Fruit fly (Drosophila melanogaster) whole organism, embryonic: ENCODE data around the gene CG7695.

Experiments used
- ATbp ChIP-seq: fragments of 200-800 bp; sonication (Bioruptor generic); optimal IDR thresholded peaks from 2 replicates; lab custom pipeline; 2017; ENCODE audit warnings: missing biosample characterization, mild to moderate bottlenecking, missing genetic modification characterization, missing genetic modification reagents
- Abd-B ChIP-seq: fragments of 200-800 bp; sonication (Bioruptor generic); optimal IDR thresholded peaks from 2 replicates; lab custom pipeline; 2018; ENCODE audit warnings: missing biosample characterization, mild to moderate bottlenecking, missing genetic modification characterization, moderate library complexity
- Awh ChIP-seq: fragments of 200-800 bp; sonication (Bioruptor generic); IDR thresholded peaks from 2 replicates; pipeline ENCODE4, ENCODE4 v1.3.6; 2022; ENCODE audit warnings: missing biosample characterization, missing genetic modification characterization
- CG12155 ChIP-seq: fragments of 200-800 bp; sonication (Bioruptor generic); optimal IDR thresholded peaks from 3 replicates; lab custom pipeline; 2016; ENCODE audit warnings: missing biosample characterization, missing genetic modification characterization
- CG14965 ChIP-seq: fragments of 200-800 bp; sonication (Bioruptor generic); optimal IDR thresholded peaks from 2 replicates; lab custom pipeline; 2016; ENCODE audit warnings: missing biosample characterization, missing genetic modification characterization, borderline replicate concordance
- CG15073 ChIP-seq: fragments of 200-800 bp; sonication (Bioruptor generic); optimal IDR thresholded peaks from 2 replicates; lab custom pipeline; 2016; ENCODE audit warnings: missing biosample characterization, missing genetic modification characterization
- CG1647 ChIP-seq: fragments of 200-800 bp; sonication (Bioruptor generic); optimal IDR thresholded peaks from 3 replicates; lab custom pipeline; 2016; ENCODE audit warnings: missing biosample characterization, missing genetic modification characterization
- CG17361 ChIP-seq: fragments of 200-800 bp; sonication (Bioruptor generic); IDR thresholded peaks from 3 replicates; pipeline ENCODE4 v1.3.6; 2022; ENCODE audit warnings: missing biosample characterization, missing genetic modification characterization
- CG17385 ChIP-seq: fragments of 200-800 bp; sonication (Bioruptor generic); optimal IDR thresholded peaks from 3 replicates; lab custom pipeline; 2018; ENCODE audit warnings: missing biosample characterization, mild to moderate bottlenecking, missing genetic modification characterization
- CG2712 ChIP-seq: fragments of 200-800 bp; optimal IDR thresholded peaks from 3 replicates; lab custom pipeline; 2019; ENCODE audit warnings: missing biosample characterization, mild to moderate bottlenecking, missing genetic modification characterization, moderate library complexity
- CG30403 ChIP-seq: fragments of 200-800 bp; sonication (Bioruptor generic); optimal IDR thresholded peaks from 3 replicates; lab custom pipeline; 2016; ENCODE audit warnings: missing biosample characterization, missing genetic modification characterization
- CG30431 ChIP-seq: fragments of 200-800 bp; sonication (Bioruptor generic); optimal IDR thresholded peaks from 2 replicates; lab custom pipeline; 2017; ENCODE audit warnings: missing biosample characterization, missing genetic modification characterization
- CG32767 ChIP-seq: fragments of 200-800 bp; sonication (Bioruptor generic); IDR thresholded peaks from 2 replicates; pipeline ENCODE4 v1.3.6; 2022; ENCODE audit warnings: missing biosample characterization, missing genetic modification characterization
- CG34224 ChIP-seq: fragments of 200-800 bp; sonication (Bioruptor generic); IDR thresholded peaks from 3 replicates; pipeline ENCODE4 v1.3.6; 2022; ENCODE audit warnings: missing biosample characterization, missing genetic modification characterization; ENCODE audit not compliant: partially characterized antibody
- CG4328 ChIP-seq: fragments of 200-800 bp; sonication (Bioruptor generic); optimal IDR thresholded peaks from 3 replicates; lab custom pipeline; 2017; ENCODE audit warnings: missing biosample characterization, missing genetic modification reagents, missing genetic modification characterization
- CG4404 ChIP-seq: fragments of 200-800 bp; sonication (Bioruptor generic); IDR thresholded peaks from 2 replicates; pipeline ENCODE4 v1.3.6; 2022; ENCODE audit warnings: missing biosample characterization, missing genetic modification characterization
- CG4424 ChIP-seq: fragments of 200-800 bp; sonication (Bioruptor generic); optimal IDR thresholded peaks from 3 replicates; lab custom pipeline; 2016; ENCODE audit warnings: missing biosample characterization, missing genetic modification characterization
- CG6272 ChIP-seq: fragments of 200-800 bp; sonication (Bioruptor generic); IDR thresholded peaks from 2 replicates; pipeline ENCODE4 v1.3.6; 2022; ENCODE audit warnings: missing biosample characterization, missing genetic modification characterization
- CG6683 ChIP-seq: fragments of 200-800 bp; sonication (Bioruptor generic); optimal IDR thresholded peaks from 2 replicates; lab custom pipeline; 2017; ENCODE audit warnings: missing biosample characterization, mild to moderate bottlenecking, missing genetic modification characterization, missing genetic modification reagents
- CG7357 ChIP-seq: fragments of 200-800 bp; sonication (Bioruptor generic); IDR thresholded peaks from 3 replicates; pipeline ENCODE4 v1.3.6; 2022; ENCODE audit warnings: missing biosample characterization, missing genetic modification characterization
- CG7745 ChIP-seq: fragments of 200-800 bp; sonication (Bioruptor generic); optimal IDR thresholded peaks from 2 replicates; lab custom pipeline; 2018; ENCODE audit warnings: missing biosample characterization, mild to moderate bottlenecking, missing genetic modification characterization, moderate library complexity
- CG7786 ChIP-seq: fragments of 200-800 bp; sonication (Bioruptor generic); optimal IDR thresholded peaks from 2 replicates; lab custom pipeline; 2016; ENCODE audit warnings: missing biosample characterization, missing genetic modification characterization
- CG7963 ChIP-seq: fragments of 200-800 bp; sonication (Bioruptor generic); IDR thresholded peaks from 3 replicates; pipeline ENCODE4 v1.3.6; 2022; ENCODE audit warnings: missing biosample characterization, missing genetic modification characterization; ENCODE audit not compliant: partially characterized antibody
- CG8765 ChIP-seq: fragments of 200-800 bp; sonication (Bioruptor generic); IDR thresholded peaks from 2 replicates; pipeline ENCODE4 v1.3.6; 2022; ENCODE audit warnings: missing biosample characterization, missing genetic modification characterization
- CG9797 ChIP-seq: fragments of 200-800 bp; sonication (Bioruptor generic); optimal IDR thresholded peaks from 3 replicates; lab custom pipeline; 2018; ENCODE audit warnings: missing biosample characterization, mild to moderate bottlenecking, missing genetic modification characterization
- Dp ChIP-seq: fragments of 200-800 bp; sonication (Bioruptor generic); optimal IDR thresholded peaks from 2 replicates; lab custom pipeline; 2018; ENCODE audit warnings: missing biosample characterization, mild to moderate bottlenecking, missing genetic modification characterization, moderate library complexity
- E2f1 ChIP-seq: fragments of 200-800 bp; sonication (Bioruptor generic); IDR thresholded peaks from 2 replicates; pipeline ENCODE4 v1.3.6; 2022; ENCODE audit warnings: missing biosample characterization, missing genetic modification characterization
- Gug ChIP-seq: fragments of 200-800 bp; sonication (Bioruptor generic); IDR thresholded peaks from 4 replicates; pipeline ENCODE4 v1.3.6; 2022; ENCODE audit warnings: missing biosample characterization, missing genetic modification characterization
- HHEX ChIP-seq: fragments of 200-800 bp; sonication (Bioruptor generic); optimal IDR thresholded peaks from 3 replicates; lab custom pipeline; 2017; ENCODE audit warnings: missing biosample characterization, mild to moderate bottlenecking, missing genetic modification characterization, missing genetic modification reagents
- Hmx ChIP-seq: fragments of 200-800 bp; sonication (Bioruptor generic); optimal IDR thresholded peaks from 2 replicates; lab custom pipeline; 2016; ENCODE audit warnings: missing biosample characterization, missing genetic modification characterization
- MBD-R2 ChIP-seq: fragments of 200-800 bp; sonication (Bioruptor generic); IDR thresholded peaks from 2 replicates; pipeline ENCODE4 v1.3.6; 2022; ENCODE audit warnings: missing biosample characterization, missing genetic modification characterization
- Nf-YA ChIP-seq: fragments of 200-800 bp; sonication (Bioruptor generic); IDR thresholded peaks from 2 replicates; pipeline ENCODE4 v1.3.6; 2022; ENCODE audit warnings: missing biosample characterization, missing genetic modification characterization
- Opbp ChIP-seq: fragments of 200-800 bp; sonication (Bioruptor generic); IDR thresholded peaks from 3 replicates; pipeline ENCODE4 v1.3.6; 2022; ENCODE audit warnings: missing biosample characterization, missing genetic modification characterization; ENCODE audit not compliant: partially characterized antibody
- Rfx ChIP-seq: fragments of 200-800 bp; sonication (Bioruptor generic); IDR thresholded peaks from 2 replicates; pipeline ENCODE4 v1.3.6; 2022; ENCODE audit warnings: missing biosample characterization, missing genetic modification characterization
- Spps ChIP-seq: fragments of 200-800 bp; sonication (Bioruptor generic); optimal IDR thresholded peaks from 2 replicates; lab custom pipeline; 2018; ENCODE audit warnings: missing biosample characterization, mild to moderate bottlenecking, missing genetic modification characterization
- abd-A ChIP-seq: fragments of 200-800 bp; sonication (Bioruptor generic); optimal IDR thresholded peaks from 3 replicates; lab custom pipeline; 2019; ENCODE audit warnings: missing biosample characterization, mild to moderate bottlenecking, missing genetic modification characterization, moderate library complexity
- amos ChIP-seq: fragments of 200-800 bp; sonication (Bioruptor generic); IDR thresholded peaks from 2 replicates; pipeline ENCODE4 v1.3.6; 2022; ENCODE audit warnings: missing biosample characterization, missing genetic modification characterization; ENCODE audit not compliant: partially characterized antibody
- bab2 ChIP-seq: fragments of 200-800 bp; sonication (Bioruptor generic); optimal IDR thresholded peaks from 2 replicates; lab custom pipeline; 2016; ENCODE audit warnings: missing biosample characterization, missing genetic modification characterization
- chif ChIP-seq, 2 experiments: fragments of 200-800 bp; sonication (Bioruptor generic); optimal IDR thresholded peaks; 3 replicates each; lab custom pipeline; 2016; ENCODE audit warnings: missing biosample characterization in 2 of 2, missing genetic modification characterization in 2 of 2
- corto ChIP-seq: fragments of 200-800 bp; sonication (Bioruptor generic); optimal IDR thresholded peaks from 2 replicates; lab custom pipeline; 2016; ENCODE audit warnings: missing biosample characterization, mild to moderate bottlenecking, missing genetic modification characterization, moderate library complexity
- disco-r ChIP-seq: fragments of 200-800 bp; sonication (Bioruptor generic); optimal IDR thresholded peaks from 2 replicates; lab custom pipeline; 2016; ENCODE audit warnings: missing biosample characterization, missing genetic modification characterization
- hb ChIP-seq: fragments of 200-800 bp; sonication (Bioruptor generic); IDR thresholded peaks from 3 replicates; pipeline ENCODE4 v1.3.6; 2022; ENCODE audit warnings: missing biosample characterization, missing genetic modification characterization; ENCODE audit not compliant: partially characterized antibody
- jigr1 ChIP-seq: fragments of 200-800 bp; sonication (Bioruptor generic); IDR thresholded peaks from 3 replicates; pipeline ENCODE4 v1.3.6; 2022; ENCODE audit warnings: missing biosample characterization, missing genetic modification characterization
- knrl ChIP-seq: fragments of 200-800 bp; sonication (Bioruptor generic); IDR thresholded peaks from 3 replicates; pipeline ENCODE4 v1.3.6; 2022; ENCODE audit warnings: missing biosample characterization, missing genetic modification characterization; ENCODE audit not compliant: partially characterized antibody
- lov ChIP-seq, 2 experiments: fragments of 200-800 bp in 1 of 2; fragments of >200 bp in 1 of 2; sonication (Bioruptor generic) in 1 of 2; IDR thresholded peaks in 1 of 2; optimal IDR thresholded peaks in 1 of 2; 2 replicates in 1 of 2; 3 replicates in 1 of 2; pipeline versions ENCODE4 v1.3.6 to Lab custom; 2017 to 2022; ENCODE audit warnings: missing biosample characterization in 1 of 2, missing genetic modification characterization in 1 of 2
- nom ChIP-seq: fragments of 200-800 bp; sonication (Bioruptor generic); optimal IDR thresholded peaks from 2 replicates; lab custom pipeline; 2017; ENCODE audit warnings: missing biosample characterization, missing genetic modification characterization, mild to moderate bottlenecking, moderate library complexity, missing genetic modification reagents
- pb ChIP-seq: fragments of 200-800 bp; sonication (Bioruptor generic); optimal IDR thresholded peaks from 3 replicates; lab custom pipeline; 2016; ENCODE audit warnings: missing biosample characterization, missing genetic modification characterization
- sd ChIP-seq: fragments of 200-800 bp; sonication (Bioruptor generic); optimal IDR thresholded peaks from 3 replicates; lab custom pipeline; 2018; ENCODE audit warnings: missing biosample characterization, mild to moderate bottlenecking, missing genetic modification characterization, moderate library complexity
- ssp ChIP-seq: fragments of 200-800 bp; sonication (Bioruptor generic); IDR thresholded peaks from 2 replicates; pipeline ENCODE4 v1.3.6; 2022; ENCODE audit warnings: missing biosample characterization, missing genetic modification characterization
- trh ChIP-seq: fragments of 200-800 bp; sonication (Bioruptor generic); optimal IDR thresholded peaks from 2 replicates; lab custom pipeline; 2016; ENCODE audit warnings: missing biosample characterization, missing genetic modification characterization

The CG7695 gene

DNA sequence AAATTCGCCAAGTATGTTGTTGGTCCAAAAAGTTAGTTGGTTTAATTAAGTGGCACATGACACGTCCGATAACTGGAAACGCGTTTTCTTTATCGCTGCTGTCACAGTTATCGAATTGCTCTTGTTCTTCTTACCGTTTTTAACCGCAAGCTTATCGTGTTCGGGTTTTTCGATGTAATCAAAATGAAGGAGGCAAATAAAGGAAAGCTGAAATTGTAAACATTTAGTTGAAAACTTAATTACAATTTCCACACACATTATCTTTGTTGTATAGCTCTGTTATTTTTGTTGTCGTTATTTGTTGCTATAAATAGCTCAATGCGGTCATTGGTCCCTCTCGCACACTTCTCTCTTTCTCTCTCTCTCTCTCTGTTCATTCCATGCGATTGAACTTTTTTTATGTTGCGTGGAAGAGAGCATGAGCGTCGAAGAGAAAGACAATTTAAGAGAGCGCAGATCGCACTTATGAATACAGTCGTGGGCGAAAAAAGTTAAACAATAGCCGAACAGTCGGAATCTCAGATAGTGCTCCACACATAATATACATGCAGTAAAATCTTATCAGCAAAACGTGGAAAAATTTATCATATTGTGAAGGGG, 32.0 kb downstream of the CG7695 start (continued):
- no peak for TF ChIP-seq CG7786 (GFP tag; lab: Kevin White, UChicago)
- peak; percentile 82 for TF ChIP-seq sd
- TF ChIP-seq CG1647 = no peak
- TF ChIP-seq CG6272 (GFP tag; lab: Robert Waterston, UW) = no peak
- no peak for TF ChIP-seq nom (GFP tag; lab: Kevin White, UChicago)
- no peak; the same call in 3 of the 4 replicates for TF ChIP-seq Gug (GFP tag; lab: Robert Waterston, UW)
- TF ChIP-seq ATbp (GFP tag; lab: Kevin White, UChicago) = no peak
- no peak for TF ChIP-seq CG12155 (GFP tag; lab: Kevin White, UChicago)
- TF ChIP-seq CG7357 (GFP tag; lab: Robert Waterston, UW) = no peak
- TF ChIP-seq jigr1 = no peak
- TF ChIP-seq corto = no peak
- no peak for TF ChIP-seq CG9797
- TF ChIP-seq CG30431 (GFP tag; lab: Kevin White, UChicago) = no peak
- no peak for TF ChIP-seq Dp (GFP tag; lab: Kevin White, UChicago)
- TF ChIP-seq CG30403 (GFP tag; lab: Kevin White, UChicago) = no peak
- TF ChIP-seq chif (GFP tag; optimal IDR thresholded peaks at IDR 0.05; lab: Kevin White, UChicago) = no peak
- TF ChIP-seq CG7745 (tag; lab: Kevin White, UChicago) = no peak
- no peak for TF ChIP-seq CG14965 (GFP tag; lab: Kevin White, UChicago)
- no peak for TF ChIP-seq CG4424 (GFP tag; lab: Kevin White, UChicago)
- TF ChIP-seq MBD-R2 = no peak
- TF ChIP-seq CG17361 (GFP tag; lab: Robert Waterston, UW) = no peak
- peak; percentile 64 for TF ChIP-seq CG34224
- TF ChIP-seq Nf-YA (GFP tag; lab: Robert Waterston, UW) = no peak
- no peak for TF ChIP-seq hb (GFP tag; lab: Robert Waterston, UW)
- no peak for TF ChIP-seq E2f1 (GFP tag; lab: Robert Waterston, UW)
- no peak for TF ChIP-seq CG7963
- TF ChIP-seq abd-A (tag; lab: Kevin White, UChicago) = no peak
- no peak for TF ChIP-seq CG2712 (tag; lab: Kevin White, UChicago)
- peak; percentile 47; the same call in 1 of the 3 replicates for TF ChIP-seq Opbp (GFP tag; lab: Robert Waterston, UW)
- no peak for TF ChIP-seq Spps (tag; lab: Kevin White, UChicago)
- no peak for TF ChIP-seq CG8765 (GFP tag; lab: Robert Waterston, UW)
- no peak for TF ChIP-seq lov (optimal IDR thresholded peaks at IDR 0.05; lab: Kevin White, UChicago)
- no peak for TF ChIP-seq lov (GFP tag; IDR thresholded peaks at IDR 0.05; lab: Robert Waterston, UW)
- TF ChIP-seq Rfx (GFP tag; lab: Robert Waterston, UW) = peak; percentile 54; the same call in 1 of the 2 replicates
- no peak for TF ChIP-seq pb
- TF ChIP-seq CG32767 = no peak
- no peak; the same call in 1 of the 2 replicates for TF ChIP-seq amos
- TF ChIP-seq Hmx (GFP tag; lab: Kevin White, UChicago) = no peak
- no peak for TF ChIP-seq CG6683 (GFP tag; lab: Kevin White, UChicago)
- peak; percentile 77 for TF ChIP-seq CG17385 (GFP tag; lab: Kevin White, UChicago)
- TF ChIP-seq CG4404 = no peak
- peak; percentile 57 for TF ChIP-seq Awh (GFP tag; lab: Robert Waterston, UW)
- no peak for TF ChIP-seq bab2
- no peak for TF ChIP-seq HHEX (GFP tag; lab: Kevin White, UChicago)
- peak; percentile 98 for TF ChIP-seq CG15073
- TF ChIP-seq trh = no peak
- TF ChIP-seq knrl = no peak
- TF ChIP-seq Abd-B (GFP tag; lab: Kevin White, UChicago) = no peak
- TF ChIP-seq CG4328 (GFP tag; lab: Kevin White, UChicago) = no peak
- TF ChIP-seq disco-r = no peak
- TF ChIP-seq ssp (GFP tag; lab: Robert Waterston, UW) = no peak
